Fruit fly (Drosophila melanogaster): ENCODE measurements around the gene CG3744.
A peak's percentile ranks its signal among the peaks of the same experiment; 100 is the strongest.

CG3744 gene

DNA sequence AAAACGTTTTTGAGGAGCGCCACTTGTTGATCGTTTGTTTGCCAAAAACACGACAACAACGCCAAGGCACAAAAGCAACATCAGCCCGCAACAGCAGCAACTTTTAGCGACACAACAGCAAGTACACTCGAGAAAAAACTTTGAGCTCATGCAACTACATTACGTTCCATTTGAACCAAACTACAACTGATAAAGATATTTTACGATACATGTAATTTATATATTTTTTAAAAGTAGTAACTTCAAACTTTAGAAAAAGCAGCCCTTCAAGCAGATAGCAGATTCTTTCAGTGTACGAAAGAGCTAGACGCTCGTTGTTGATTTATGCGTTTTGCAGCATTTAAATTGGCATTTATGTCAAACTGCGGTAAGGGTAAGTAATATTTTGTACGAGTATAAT lies 33.6 kb upstream of the CG3744 start:
- TF ChIP-seq Drgx (GFP tag; IDR thresholded peaks at IDR 0.05) (peak; percentile 81), pb (GFP tag; optimal IDR thresholded peaks at IDR 0.05) (no peak), Dbx (GFP tag; IDR thresholded peaks at IDR 0.05) (no peak), sens (GFP tag) (peak; percentile 17), stwl (tag; optimal IDR thresholded peaks at IDR 0.05) (no peak), Ptx1 (GFP tag; IDR thresholded peaks at IDR 0.05) (0 out of 2 replicates have a peak, but pooled peaks have one; percentile 28), prd (optimal IDR thresholded peaks at IDR 0.05) (no peak), prd (GFP tag; IDR thresholded peaks at IDR 0.05) (peak; percentile 37; the same call in 1 of the 3 replicates), CG14710 (tag; optimal IDR thresholded peaks at IDR 0.05) (no peak), sisA (GFP tag; IDR thresholded peaks at IDR 0.05) (peak; percentile 34; the same call in 1 of the 2 replicates), CG3407 (GFP tag; optimal IDR thresholded peaks at IDR 0.05) (no peak), slbo (GFP tag; IDR thresholded peaks at IDR 0.05) (0 out of 2 replicates have a peak, but pooled peaks have one; percentile 3)

DNA sequence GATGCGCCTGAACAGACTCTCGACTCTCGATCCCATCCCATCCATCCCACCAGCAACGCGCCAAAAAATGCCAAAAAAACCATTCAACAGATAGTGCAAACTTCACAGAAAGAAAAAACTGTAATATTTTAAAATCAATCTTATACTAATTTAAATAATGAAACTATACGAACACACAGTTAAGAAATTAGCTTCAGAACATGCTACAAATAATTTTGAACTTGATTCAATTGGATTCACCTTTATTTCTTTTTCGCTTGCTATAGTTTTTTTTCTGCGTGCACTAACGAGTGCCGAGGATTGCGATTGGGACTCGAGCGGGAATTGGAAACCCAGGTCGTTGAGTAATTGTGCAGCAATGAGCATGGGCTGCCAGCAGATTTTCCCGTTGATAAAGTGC lies 31.6 kb upstream of the CG3744 start:
- TF ChIP-seq CG1602 (GFP tag; optimal IDR thresholded peaks at IDR 0.05) (no peak), Gsc (GFP tag; IDR thresholded peaks at IDR 0.05) (no peak), Drgx (GFP tag; IDR thresholded peaks at IDR 0.05) (peak; percentile 28; the same call in 1 of the 2 replicates), danr (GFP tag; IDR thresholded peaks at IDR 0.05) (no peak), crc (GFP tag; optimal IDR thresholded peaks at IDR 0.05) (no peak)

DNA sequence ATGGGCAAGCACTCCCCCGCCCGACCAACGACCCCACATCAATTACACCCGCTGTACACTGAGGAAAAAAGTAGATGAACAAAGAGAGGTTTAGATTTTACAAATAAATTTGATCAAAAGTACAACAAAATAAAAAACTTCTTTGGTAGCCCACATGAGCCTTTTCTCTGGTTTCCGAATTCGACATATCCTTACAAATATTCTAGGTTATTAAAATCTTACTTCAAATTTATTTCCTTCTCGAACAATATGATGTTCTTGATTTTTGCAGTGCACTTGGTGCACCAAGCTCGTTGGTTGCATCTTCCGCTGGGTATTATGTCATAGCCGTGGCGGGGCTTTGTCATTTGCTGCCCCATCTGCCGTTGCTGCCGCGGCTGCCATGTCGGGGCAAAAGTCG lies 30.2 kb upstream of the CG3744 start:
- 0 out of 2 replicates have a peak, but pooled peaks have one; percentile 1 for TF ChIP-seq CG7372 (GFP tag; IDR thresholded peaks at IDR 0.05)
- peak; percentile 35 for TF ChIP-seq sens (GFP tag)
- no peak for TF ChIP-seq bcd (GFP tag; optimal IDR thresholded peaks at IDR 0.05)
- TF ChIP-seq ind (GFP tag; optimal IDR thresholded peaks at IDR 0.05): no peak
- TF ChIP-seq tap (tag; optimal IDR thresholded peaks at IDR 0.05): no peak
- TF ChIP-seq Drgx (GFP tag; IDR thresholded peaks at IDR 0.05): peak; percentile 46; the same call in 1 of the 2 replicates
- no peak for TF ChIP-seq NK7.1 (GFP tag; optimal IDR thresholded peaks at IDR 0.05)
- no peak for TF ChIP-seq Elba2 (GFP tag; optimal IDR thresholded peaks at IDR 0.05)
- no peak for TF ChIP-seq CG15479 (GFP tag; optimal IDR thresholded peaks at IDR 0.05)
- no peak for TF ChIP-seq TFAM (GFP tag; optimal IDR thresholded peaks at IDR 0.05)

DNA sequence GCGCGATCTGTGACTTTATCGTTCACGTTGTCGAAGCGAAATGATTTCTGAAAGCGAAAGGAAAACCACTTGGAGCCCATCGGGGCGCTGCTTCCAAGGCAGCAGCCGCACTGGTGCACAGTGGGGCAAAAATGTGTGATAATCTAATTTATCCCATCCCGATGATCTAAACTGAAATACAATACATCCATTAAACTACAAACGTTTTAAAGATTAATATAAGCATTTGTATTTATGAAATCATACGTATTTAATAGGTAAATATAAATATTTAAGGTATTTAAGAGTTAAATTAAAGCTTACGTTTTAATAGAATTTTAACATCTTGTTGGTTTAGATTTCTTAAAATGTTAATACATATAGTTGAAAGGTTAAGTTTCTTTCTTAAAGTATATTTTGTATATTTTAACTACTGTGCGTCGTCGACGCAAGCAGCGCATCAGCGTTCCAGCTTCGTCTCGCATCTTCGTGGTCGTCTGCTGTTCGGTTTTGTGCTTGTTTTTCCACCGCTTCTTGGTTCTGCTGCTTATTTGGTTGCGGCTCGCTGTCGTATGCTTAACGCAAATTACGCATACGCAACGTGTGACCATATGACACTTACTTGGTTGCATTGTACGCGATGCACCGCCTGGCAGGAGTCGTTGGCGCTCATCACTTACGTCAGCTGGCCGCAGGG lies 29.6 kb upstream of the CG3744 start, which contains the start of gene CG13643:
CG13643 (minus strand) TSS at position 46 of the 676 bp plus-strand sequence.
- TF ChIP-seq Tbp (GFP tag; optimal IDR thresholded peaks at IDR 0.05) (no peak), HLHmδ (GFP tag; optimal IDR thresholded peaks at IDR 0.05) (no peak), ATbp (GFP tag; optimal IDR thresholded peaks at IDR 0.05) (no peak), CG16815 (GFP tag; optimal IDR thresholded peaks at IDR 0.05) (no peak), Lhr (GFP tag; optimal IDR thresholded peaks at IDR 0.05) (no peak), cwo (GFP tag; optimal IDR thresholded peaks at IDR 0.05) (peak; percentile 12), gsb-n (tag; optimal IDR thresholded peaks at IDR 0.05) (no peak), Ets97D (GFP tag; optimal IDR thresholded peaks at IDR 0.05) (no peak), Nf-YC (tag; optimal IDR thresholded peaks at IDR 0.05) (no peak), vnd (GFP tag; IDR thresholded peaks at IDR 0.05; ENCODE audit: partially characterized antibody) (no peak), dati (GFP tag; IDR thresholded peaks at IDR 0.05) (no peak), Hr78 (GFP tag; optimal IDR thresholded peaks at IDR 0.05) (no peak), row (GFP tag; IDR thresholded peaks at IDR 0.05) (no peak), CG11504 (tag; optimal IDR thresholded peaks at IDR 0.05) (no peak), CG34422 (GFP tag; IDR thresholded peaks at IDR 0.05) (no peak), CG1792 (GFP tag; optimal IDR thresholded peaks at IDR 0.05) (no peak), CG6854 (GFP tag; optimal IDR thresholded peaks at IDR 0.05) (no peak), gsb (GFP tag; IDR thresholded peaks at IDR 0.05) (no peak), CG6272 (GFP tag; IDR thresholded peaks at IDR 0.05) (no peak), CG6689 (GFP tag; IDR thresholded peaks at IDR 0.05) (0 out of 2 replicates have a peak, but pooled peaks have one; percentile 13), ind (GFP tag; optimal IDR thresholded peaks at IDR 0.05) (no peak), tgo (GFP tag; IDR thresholded peaks at IDR 0.05) (no peak), CG31441 (GFP tag; IDR thresholded peaks at IDR 0.05) (peak; percentile 55; the same call in 1 of the 2 replicates), tll (GFP tag; optimal IDR thresholded peaks at IDR 0.05) (no peak)

Measured in whole organism, embryonic.